3 fruit fly cellular contexts compared by ENCODE assay signal in genomic region chr2L:3436347-3436746, dm6.
TF ChIP-seq lines count a peak whose summit lies in the region.

No protein-coding gene starts in this region.

- no peak for TF ChIP-seq CTCF in whole organism, embryonic (GFP tag; optimal IDR thresholded peaks at IDR 0.05; lab: Kevin White, UChicago)

TF ChIP-seq in whole organism, embryonic, 481 proteins besides CTCF, POLR2A, EP300 and RAD21 (continues in another document):
- TF ChIP-seq CG7963 (GFP tag; IDR thresholded peaks at IDR 0.05; lab: Robert Waterston, UW; ENCODE audit: partially characterized antibody): no peak
- TF ChIP-seq CG17912 (GFP tag; optimal IDR thresholded peaks at IDR 0.05; lab: Kevin White, UChicago): no peak
- no peak for TF ChIP-seq klu (GFP tag; IDR thresholded peaks at IDR 0.05; lab: Robert Waterston, UW)
- no peak for TF ChIP-seq Hr39 (optimal IDR thresholded peaks at IDR 0.05; lab: Kevin White, UChicago)
- TF ChIP-seq Oli (tag; optimal IDR thresholded peaks at IDR 0.05; lab: Kevin White, UChicago): peak; percentile 15
- TF ChIP-seq CG17359 (tag; optimal IDR thresholded peaks at IDR 0.05; lab: Kevin White, UChicago): peak; percentile 19
- TF ChIP-seq CG16779 (GFP tag; IDR thresholded peaks at IDR 0.05; lab: Robert Waterston, UW): no peak
- TF ChIP-seq disco-r (GFP tag; optimal IDR thresholded peaks at IDR 0.05; lab: Kevin White, UChicago): no peak
- peak; percentile 25 for TF ChIP-seq gem (tag; optimal IDR thresholded peaks at IDR 0.05; lab: Kevin White, UChicago)
- TF ChIP-seq CG31441 (GFP tag; IDR thresholded peaks at IDR 0.05; lab: Robert Waterston, UW): no peak
- no peak for TF ChIP-seq pan (optimal IDR thresholded peaks at IDR 0.05; lab: Kevin White, UChicago)
- peak in 1 of 2 experiments; percentile 59 for TF ChIP-seq pan (GFP tag; optimal IDR thresholded peaks at IDR 0.05 in 1 of 2, IDR thresholded peaks at IDR 0.05 in 1 of 2)
- no peak for TF ChIP-seq pzg (GFP tag; optimal IDR thresholded peaks at IDR 0.05; lab: Kevin White, UChicago)
- TF ChIP-seq Fer2 (tag; optimal IDR thresholded peaks at IDR 0.05; lab: Kevin White, UChicago): no peak
- no peak for TF ChIP-seq Bgb (GFP tag; IDR thresholded peaks at IDR 0.05; lab: Robert Waterston, UW; ENCODE audit: partially characterized antibody)
- TF ChIP-seq CG14441 (GFP tag; IDR thresholded peaks at IDR 0.05; lab: Robert Waterston, UW): peak; percentile 21; the same call in 1 of the 2 replicates
- TF ChIP-seq esg (GFP tag; conservative IDR thresholded peaks at IDR 0.05; lab: Robert Waterston, UW): 0 out of 2 replicates have a peak, but pooled peaks have one; percentile 15
- 0 out of 2 replicates have a peak, but pooled peaks have one; percentile 39 for TF ChIP-seq stc (GFP tag; IDR thresholded peaks at IDR 0.05; lab: Robert Waterston, UW)
- no peak for TF ChIP-seq org-1 (GFP tag; optimal IDR thresholded peaks at IDR 0.05; lab: Kevin White, UChicago)
- TF ChIP-seq Hr51 (GFP tag; optimal IDR thresholded peaks at IDR 0.05; lab: Kevin White, UChicago): peak in 1 of 2 experiments; percentile 44
- no peak for TF ChIP-seq CG12236 (GFP tag; optimal IDR thresholded peaks at IDR 0.05; lab: Kevin White, UChicago)
- 0 out of 2 replicates have a peak, but pooled peaks have one; percentile 13 for TF ChIP-seq HLH3B (GFP tag; IDR thresholded peaks at IDR 0.05; lab: Robert Waterston, UW)
- no peak for TF ChIP-seq CG32767 (GFP tag; IDR thresholded peaks at IDR 0.05; lab: Robert Waterston, UW)
- no peak for TF ChIP-seq CG1792 (GFP tag; optimal IDR thresholded peaks at IDR 0.05; lab: Kevin White, UChicago)
- no peak for TF ChIP-seq ash1 (GFP tag; optimal IDR thresholded peaks at IDR 0.05; lab: Kevin White, UChicago)
- TF ChIP-seq HmgD (GFP tag; optimal IDR thresholded peaks at IDR 0.05; lab: Kevin White, UChicago): no peak
- TF ChIP-seq CG12299 (tag; optimal IDR thresholded peaks at IDR 0.05; lab: Kevin White, UChicago): no peak
- TF ChIP-seq psq (GFP tag; optimal IDR thresholded peaks at IDR 0.05; lab: Kevin White, UChicago): no peak
- peak; percentile 13 for TF ChIP-seq CG2678 (tag; optimal IDR thresholded peaks at IDR 0.05; lab: Kevin White, UChicago)

TF ChIP-seq in whole organism, prepupa, 60 proteins besides CTCF, POLR2A, EP300 and RAD21 (continues in another document):
- TF ChIP-seq vri (GFP tag; optimal IDR thresholded peaks at IDR 0.05; lab: Kevin White, UChicago) (no peak), CG6792 (GFP tag; optimal IDR thresholded peaks at IDR 0.05; lab: Kevin White, UChicago) (no peak), CG4318 (GFP tag; optimal IDR thresholded peaks at IDR 0.05; lab: Kevin White, UChicago) (peak; percentile 4), Sox14 (GFP tag; optimal IDR thresholded peaks at IDR 0.05; lab: Kevin White, UChicago) (peak; percentile 15), Hr4 (GFP tag; optimal IDR thresholded peaks at IDR 0.05; lab: Kevin White, UChicago) (peak; percentile 38), topi (GFP tag; optimal IDR thresholded peaks at IDR 0.05; lab: Kevin White, UChicago) (no peak), Hr38 (GFP tag; optimal IDR thresholded peaks at IDR 0.05; lab: Kevin White, UChicago) (no peak), fd59A (GFP tag; optimal IDR thresholded peaks at IDR 0.05; lab: Kevin White, UChicago) (no peak), CG8119 (GFP tag; IDR thresholded peaks at IDR 0.05; lab: Robert Waterston, UW) (peak; percentile 68), dac (GFP tag; optimal IDR thresholded peaks at IDR 0.05; lab: Kevin White, UChicago) (peak; percentile 43), Eip93F (GFP tag; optimal IDR thresholded peaks at IDR 0.05; lab: Kevin White, UChicago) (no peak), esn (GFP tag; optimal IDR thresholded peaks at IDR 0.05; lab: Kevin White, UChicago) (no peak), CG34406 (GFP tag; optimal IDR thresholded peaks at IDR 0.05; lab: Kevin White, UChicago) (no peak), CG1621 (tag; optimal IDR thresholded peaks at IDR 0.05; lab: Kevin White, UChicago) (no peak), CG10669 (GFP tag; optimal IDR thresholded peaks at IDR 0.05; lab: Kevin White, UChicago) (no peak), achi (GFP tag; optimal IDR thresholded peaks at IDR 0.05; lab: Kevin White, UChicago) (peak; percentile 29), CG10631 (GFP tag; optimal IDR thresholded peaks at IDR 0.05; lab: Kevin White, UChicago) (no peak), Eip75B (GFP tag; optimal IDR thresholded peaks at IDR 0.05; lab: Kevin White, UChicago) (no peak), CG8319 (GFP tag; optimal IDR thresholded peaks at IDR 0.05; lab: Kevin White, UChicago) (no peak), pdm3 (GFP tag; optimal IDR thresholded peaks at IDR 0.05; lab: Kevin White, UChicago) (peak; percentile 17), CG6854 (GFP tag; optimal IDR thresholded peaks at IDR 0.05; lab: Kevin White, UChicago) (no peak), acj6 (GFP tag; optimal IDR thresholded peaks at IDR 0.05; lab: Kevin White, UChicago) (no peak), CG9139 (GFP tag; optimal IDR thresholded peaks at IDR 0.05; lab: Kevin White, UChicago) (no peak), OdsH (GFP tag; optimal IDR thresholded peaks at IDR 0.05; lab: Kevin White, UChicago) (peak; percentile 39), CG32006 (GFP tag; optimal IDR thresholded peaks at IDR 0.05; lab: Kevin White, UChicago) (peak; percentile 47), CG15336 (GFP tag; IDR thresholded peaks at IDR 0.05; lab: Robert Waterston, UW) (peak; percentile 29; the same call in 1 of the 2 replicates), net (GFP tag; optimal IDR thresholded peaks at IDR 0.05; lab: Kevin White, UChicago) (peak; percentile 6), Smox (GFP tag; optimal IDR thresholded peaks at IDR 0.05; lab: Kevin White, UChicago) (no peak), Eip78C (GFP tag; lab: Kevin White, UChicago) (peak; percentile 67), fkh (GFP tag; optimal IDR thresholded peaks at IDR 0.05; lab: Kevin White, UChicago) (no peak), CG6276 (GFP tag; optimal IDR thresholded peaks at IDR 0.05; lab: Kevin White, UChicago) (peak; percentile 12), CG6163 (GFP tag; IDR thresholded peaks at IDR 0.05; lab: Robert Waterston, UW) (peak; percentile 52; the same call in 2 of the 3 replicates), eg (GFP tag; IDR thresholded peaks at IDR 0.05; lab: Robert Waterston, UW) (peak; percentile 28; the same call in 1 of the 3 replicates), CG3032 (tag; optimal IDR thresholded peaks at IDR 0.05; lab: Kevin White, UChicago) (no peak)

TF ChIP-seq in whole organism, pupa, 21 proteins besides CTCF, POLR2A, EP300 and RAD21:
- TF ChIP-seq CG8159 (tag; optimal IDR thresholded peaks at IDR 0.05; lab: Kevin White, UChicago) (no peak), CG4496 (GFP tag; IDR thresholded peaks at IDR 0.05; lab: Robert Waterston, UW) (peak; percentile 39; the same call in 2 of the 3 replicates), CG17806 (tag; optimal IDR thresholded peaks at IDR 0.05; lab: Kevin White, UChicago) (no peak), Pif1A (GFP tag; optimal IDR thresholded peaks at IDR 0.05; lab: Kevin White, UChicago) (peak; percentile 30), fd96Ca (GFP tag; IDR thresholded peaks at IDR 0.05; lab: Robert Waterston, UW) (no peak), EcR (GFP tag; optimal IDR thresholded peaks at IDR 0.05; lab: Kevin White, UChicago) (no peak), CG13204 (GFP tag; optimal IDR thresholded peaks at IDR 0.05; lab: Kevin White, UChicago) (no peak), D1 (tag; optimal IDR thresholded peaks at IDR 0.05; lab: Kevin White, UChicago) (no peak), Ets98B (GFP tag; IDR thresholded peaks at IDR 0.05; lab: Robert Waterston, UW) (no peak; the same call in 1 of the 2 replicates), CG14655 (GFP tag; optimal IDR thresholded peaks at IDR 0.05; lab: Kevin White, UChicago) (peak; percentile 24), CG10348 (GFP tag; IDR thresholded peaks at IDR 0.05; lab: Robert Waterston, UW) (no peak), CG12605 (GFP tag; IDR thresholded peaks at IDR 0.05; lab: Robert Waterston, UW) (peak; percentile 47), CG32121 (GFP tag; IDR thresholded peaks at IDR 0.05; lab: Robert Waterston, UW) (peak; percentile 13; the same call in 1 of the 2 replicates), Pif1B (GFP tag; optimal IDR thresholded peaks at IDR 0.05; lab: Kevin White, UChicago) (no peak), CG34367 (tag; optimal IDR thresholded peaks at IDR 0.05; lab: Kevin White, UChicago) (no peak), CG8301 (tag; optimal IDR thresholded peaks at IDR 0.05; lab: Kevin White, UChicago) (peak; percentile 22), CG9948 (tag; optimal IDR thresholded peaks at IDR 0.05; lab: Kevin White, UChicago) (peak; percentile 25), rn (GFP tag; IDR thresholded peaks at IDR 0.05; lab: Robert Waterston, UW) (0 out of 2 replicates have a peak, but pooled peaks have one; percentile 20), CG15710 (tag; optimal IDR thresholded peaks at IDR 0.05; lab: Kevin White, UChicago) (no peak)
